Worm (Caenorhabditis elegans): ENCODE data around the gene ZC477.4.
A peak's percentile ranks its signal among the peaks of the same experiment; 100 is the strongest.

Gene ZC477.4

ce11 chrIV:7111354-7111753 is 12.8 kb upstream of the ZC477.4 start, which contains the start of the genes ZC477.7 and ssq-3:
ZC477.7 (minus strand) TSS chrIV:7111454.
ssq-3 (plus strand) TSS chrIV:7111604.
- no peak for TF ChIP-seq cog-1 (tag; optimal IDR thresholded peaks at IDR 0.05)

DNA sequence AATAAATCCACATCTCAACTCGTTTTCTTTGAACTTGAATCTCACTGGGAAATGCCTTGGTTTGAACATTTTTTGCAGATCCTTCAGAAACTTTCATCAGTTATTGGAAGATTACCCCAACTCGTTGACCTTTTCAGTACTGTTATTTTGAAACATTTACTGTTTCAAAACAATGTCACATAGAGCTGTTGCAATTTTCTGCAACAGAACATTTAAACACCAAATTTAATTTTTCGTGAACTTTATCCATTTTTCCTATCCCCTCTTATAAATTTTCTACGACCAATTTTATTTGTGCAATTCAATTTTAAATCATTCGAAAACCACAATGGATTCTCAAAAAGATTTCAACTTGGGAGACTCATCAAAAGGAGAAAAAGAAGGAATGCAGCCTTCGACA is 9.3 kb upstream of the ZC477.4 start, which contains the start of gene ZC477.2:
Gene ZC477.2 (plus strand): TSS at position 301 of the 400 bp plus-strand sequence.
- TF ChIP-seq tab-1 (GFP tag; IDR thresholded peaks at IDR 0.05) (no peak), T22C8.4 (GFP tag; IDR thresholded peaks at IDR 0.05) (no peak), ztf-29 (GFP tag; IDR thresholded peaks at IDR 0.05) (no peak), ref-1 (GFP tag; conservative IDR thresholded peaks at IDR 0.05) (no peak), flt-1 (GFP tag; IDR thresholded peaks at IDR 0.05) (no peak), med-1 (GFP tag; optimal IDR thresholded peaks at IDR 0.05; ENCODE audit: insufficient read depth) (no peak), ztf-23 (GFP tag; IDR thresholded peaks at IDR 0.05) (no peak)

- TF ChIP-seq cog-1 (tag; optimal IDR thresholded peaks at IDR 0.05): no peak
- TF ChIP-seq T22C8.4 (GFP tag; IDR thresholded peaks at IDR 0.05): 0 out of 2 replicates have a peak, but pooled peaks have one; percentile 12
- no peak for TF ChIP-seq ref-1 (GFP tag; conservative IDR thresholded peaks at IDR 0.05)
- no peak for TF ChIP-seq tab-1 (GFP tag; IDR thresholded peaks at IDR 0.05)
- no peak for TF ChIP-seq klf-2 (GFP tag; conservative IDR thresholded peaks at IDR 0.05)
- TF ChIP-seq ztf-23 (GFP tag; IDR thresholded peaks at IDR 0.05): no peak
Observed at ce11 chrIV:7103211-7103679, 4.7 kb upstream of the ZC477.4 start, which contains the start of the genes rde-8 and ZC477.3. rde-8 (minus strand) TSS chrIV:7103261. ZC477.3 (plus strand) TSS chrIV:7103492.

DNA sequence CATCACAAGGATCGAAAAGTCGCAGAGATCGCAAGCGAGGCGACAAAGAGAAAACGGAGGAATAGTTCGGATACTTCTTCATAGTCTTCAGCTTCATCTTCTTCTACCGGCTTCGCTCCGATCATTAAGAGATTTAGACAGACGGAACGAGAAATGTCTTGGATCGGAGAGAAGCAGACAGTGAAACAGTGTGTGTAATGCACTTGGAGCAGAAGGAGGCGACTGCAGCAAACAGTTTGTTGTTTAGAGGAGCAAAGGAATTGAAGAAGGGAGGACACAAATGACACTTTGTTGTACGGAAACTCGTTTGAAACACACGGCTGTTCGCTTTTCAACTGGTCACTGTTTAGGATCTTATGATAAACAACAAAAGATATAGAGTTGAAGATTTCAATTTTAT is 793 bp upstream of the ZC477.4 start:
- peak; percentile 29 for TF ChIP-seq cog-1 (tag; optimal IDR thresholded peaks at IDR 0.05)
- no peak for TF ChIP-seq ztf-29 (GFP tag; IDR thresholded peaks at IDR 0.05)

- TF ChIP-seq klf-2 (GFP tag; conservative IDR thresholded peaks at IDR 0.05): no peak
- no peak for TF ChIP-seq flt-1 (GFP tag; IDR thresholded peaks at IDR 0.05)
Observed at ce11 chrIV:7097450-7097849, 1.1 kb downstream of the ZC477.4 start.

DNA sequence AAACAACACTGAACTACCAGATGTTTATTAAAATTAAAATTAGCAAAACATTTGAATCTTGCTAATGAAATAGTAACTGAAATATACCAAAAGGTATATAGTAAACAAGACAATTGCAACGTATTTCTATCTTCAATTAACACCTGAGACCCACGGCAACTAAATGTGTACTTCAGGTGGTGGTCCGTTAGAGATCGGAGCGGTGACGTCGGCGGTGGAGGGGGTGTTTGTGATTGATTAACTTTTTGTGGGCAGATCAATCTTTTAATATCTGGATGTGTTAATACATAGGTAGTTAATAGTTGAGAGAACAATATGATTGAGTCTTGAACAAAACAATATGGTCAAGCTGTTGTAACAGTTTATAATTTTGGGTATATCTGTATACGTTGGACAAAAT is 2.5 kb downstream of the ZC477.4 start:
- TF ChIP-seq T22C8.4 (GFP tag; IDR thresholded peaks at IDR 0.05) (no peak), klf-2 (GFP tag; conservative IDR thresholded peaks at IDR 0.05) (no peak)

ce11 chrIV:7095396-7095964 is 3.1 kb downstream of the ZC477.4 start:
- TF ChIP-seq T22C8.4 (GFP tag; IDR thresholded peaks at IDR 0.05) (no peak), tab-1 (GFP tag; IDR thresholded peaks at IDR 0.05) (no peak), ztf-29 (GFP tag; IDR thresholded peaks at IDR 0.05) (no peak), med-1 (GFP tag; optimal IDR thresholded peaks at IDR 0.05; ENCODE audit: insufficient read depth) (no peak), klf-2 (GFP tag; conservative IDR thresholded peaks at IDR 0.05) (no peak), cog-1 (tag; optimal IDR thresholded peaks at IDR 0.05) (no peak), ref-1 (GFP tag; conservative IDR thresholded peaks at IDR 0.05) (no peak), ztf-23 (GFP tag; IDR thresholded peaks at IDR 0.05) (no peak), flt-1 (GFP tag; IDR thresholded peaks at IDR 0.05) (no peak)

ce11 chrIV:7094216-7094758 is 4.3 kb downstream of the ZC477.4 start, which contains the start of gene deb-1:
deb-1 (minus strand) TSS chrIV:7094266.
- TF ChIP-seq T22C8.4 (GFP tag; IDR thresholded peaks at IDR 0.05) (no peak), flt-1 (GFP tag; IDR thresholded peaks at IDR 0.05) (no peak), ztf-29 (GFP tag; IDR thresholded peaks at IDR 0.05) (no peak), ztf-23 (GFP tag; IDR thresholded peaks at IDR 0.05) (no peak), klf-2 (GFP tag; conservative IDR thresholded peaks at IDR 0.05) (no peak), med-1 (GFP tag; optimal IDR thresholded peaks at IDR 0.05; ENCODE audit: insufficient read depth) (no peak), tab-1 (GFP tag; IDR thresholded peaks at IDR 0.05) (no peak), cog-1 (tag; optimal IDR thresholded peaks at IDR 0.05) (no peak), ref-1 (GFP tag; conservative IDR thresholded peaks at IDR 0.05) (no peak)

DNA sequence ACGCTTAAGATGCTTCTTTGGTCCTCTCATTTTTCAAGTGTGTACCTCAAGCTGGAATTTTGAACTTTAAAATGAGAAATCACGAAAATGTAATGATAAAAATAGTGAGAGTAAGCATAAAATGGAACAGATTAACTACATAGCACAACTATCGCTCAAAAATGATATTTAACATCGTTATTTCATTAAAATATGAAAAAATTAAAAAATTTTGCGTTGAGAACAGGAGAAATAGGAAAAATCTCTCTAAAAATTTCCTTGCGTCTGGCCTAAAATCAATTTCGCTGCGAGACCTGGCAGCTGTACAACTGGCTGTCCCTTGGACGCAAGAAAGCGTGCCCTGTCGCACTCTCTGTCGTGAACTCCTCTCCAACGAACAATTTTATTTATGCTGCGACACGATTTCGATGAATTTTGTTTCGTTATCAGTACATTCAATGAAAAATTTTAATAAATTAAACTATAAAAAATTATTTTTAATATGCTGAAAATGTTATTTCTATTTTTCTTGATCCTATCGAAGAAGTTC is 13.9 kb downstream of the ZC477.4 start, which contains the start of gene rps-4:
Gene rps-4 (minus strand): TSS at position 51 of the 529 bp plus-strand sequence.
- TF ChIP-seq flt-1 (GFP tag; IDR thresholded peaks at IDR 0.05): peak; percentile 83
- peak; percentile 61 for TF ChIP-seq cog-1 (tag; optimal IDR thresholded peaks at IDR 0.05)
- no peak for TF ChIP-seq tab-1 (GFP tag; IDR thresholded peaks at IDR 0.05)

DNA sequence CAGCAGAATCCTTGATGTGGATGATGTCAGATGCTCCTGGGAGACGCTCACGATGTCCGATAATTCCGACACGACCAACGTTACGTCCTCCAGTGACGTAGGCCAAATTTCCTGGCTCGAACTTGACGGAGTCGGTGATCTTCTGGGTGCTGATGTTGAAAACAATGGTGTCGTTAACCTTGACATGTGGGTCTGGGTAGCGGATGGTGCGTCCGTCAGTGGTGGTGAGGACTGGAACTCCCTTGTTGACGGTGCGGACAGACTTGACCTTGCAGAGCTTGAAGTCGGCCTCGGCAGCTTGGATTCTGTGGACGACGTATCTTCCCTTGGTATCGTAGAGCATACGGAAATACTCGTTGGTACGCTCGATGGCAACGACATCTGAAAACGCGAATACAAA is 14.6 kb downstream of the ZC477.4 start:
- TF ChIP-seq flt-1 (GFP tag; IDR thresholded peaks at IDR 0.05): no peak
- no peak for TF ChIP-seq T22C8.4 (GFP tag; IDR thresholded peaks at IDR 0.05)
- no peak for TF ChIP-seq med-1 (GFP tag; optimal IDR thresholded peaks at IDR 0.05; ENCODE audit: insufficient read depth)
- no peak for TF ChIP-seq cog-1 (tag; optimal IDR thresholded peaks at IDR 0.05)
- TF ChIP-seq ref-1 (GFP tag; conservative IDR thresholded peaks at IDR 0.05): no peak

DNA sequence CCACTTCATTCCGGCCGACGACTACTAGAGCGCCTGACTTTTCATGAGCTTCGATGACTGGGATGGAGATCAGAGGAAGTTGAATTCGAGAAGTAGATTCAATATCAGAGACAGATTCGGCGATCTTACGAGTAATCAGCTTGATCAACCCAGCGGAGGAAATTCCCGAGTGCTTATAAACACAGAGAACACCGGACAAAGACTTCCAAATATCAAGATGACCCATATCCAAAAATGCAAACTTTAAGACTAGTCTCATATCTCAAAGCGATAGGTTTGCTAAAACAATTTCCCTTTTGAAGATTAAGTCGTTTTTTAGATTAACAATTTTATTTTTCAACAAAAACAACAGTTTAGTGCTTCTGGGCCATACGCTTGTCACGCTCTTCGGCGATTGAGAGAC is 15.2 kb downstream of the ZC477.4 start, which contains the start of gene Y43B11AR.3:
Gene Y43B11AR.3 (minus strand): TSS at position 335 of the 403 bp plus-strand sequence.
- TF ChIP-seq flt-1 (GFP tag; IDR thresholded peaks at IDR 0.05) (peak; percentile 32; the same call in 1 of the 2 replicates), T22C8.4 (GFP tag; IDR thresholded peaks at IDR 0.05) (no peak), tab-1 (GFP tag; IDR thresholded peaks at IDR 0.05) (no peak)
